Fruit fly (Drosophila melanogaster): ENCODE results near the gene CG45060.

The CG45060 gene

dm6 chrX:9892834-9893233 lies 24.5 kb upstream of the CG45060 start (continued):
- TF ChIP-seq Oli (tag; optimal IDR thresholded peaks at IDR 0.05) = peak; percentile 34
- TF ChIP-seq CG31441 (GFP tag; IDR thresholded peaks at IDR 0.05) = 0 out of 2 replicates have a peak, but pooled peaks have one; percentile 32
- peak; percentile 38 for TF ChIP-seq CG15269 (tag; optimal IDR thresholded peaks at IDR 0.05)
- TF ChIP-seq HLH3B (GFP tag; IDR thresholded peaks at IDR 0.05) = peak; percentile 42; the same call in 1 of the 2 replicates
- TF ChIP-seq CG3847 (GFP tag; IDR thresholded peaks at IDR 0.05) = 0 out of 2 replicates have a peak, but pooled peaks have one; percentile 19
- peak; percentile 52 for TF ChIP-seq CG12769 (tag; optimal IDR thresholded peaks at IDR 0.05)
- 0 out of 2 replicates have a peak, but pooled peaks have one; percentile 14 for TF ChIP-seq CG4404 (GFP tag; IDR thresholded peaks at IDR 0.05)
- 0 out of 2 replicates have a peak, but pooled peaks have one; percentile 32 for TF ChIP-seq CG11247 (GFP tag; IDR thresholded peaks at IDR 0.05)
- TF ChIP-seq sens-2 (GFP tag; IDR thresholded peaks at IDR 0.05) = peak; percentile 46; the same call in 1 of the 2 replicates
- TF ChIP-seq D (optimal IDR thresholded peaks at IDR 0.05) = no peak
- no peak for TF ChIP-seq D (GFP tag; optimal IDR thresholded peaks at IDR 0.05)
- TF ChIP-seq bsh (GFP tag; optimal IDR thresholded peaks at IDR 0.05) = peak in 1 of 2 experiments; percentile 50
- peak; percentile 60 for TF ChIP-seq CG6689 (GFP tag; IDR thresholded peaks at IDR 0.05)
- no peak for TF ChIP-seq CG33557 (GFP tag; optimal IDR thresholded peaks at IDR 0.05)
- TF ChIP-seq ac (GFP tag; optimal IDR thresholded peaks at IDR 0.05) = no peak
- peak; percentile 0 for TF ChIP-seq CG15514 (GFP tag; optimal IDR thresholded peaks at IDR 0.05)
- TF ChIP-seq H2.0 (GFP tag; IDR thresholded peaks at IDR 0.05) = peak; percentile 55
- TF ChIP-seq seq (GFP tag; IDR thresholded peaks at IDR 0.05) = no peak
- TF ChIP-seq lab (GFP tag; optimal IDR thresholded peaks at IDR 0.05) = peak; percentile 50
- TF ChIP-seq prd (optimal IDR thresholded peaks at IDR 0.05) = no peak
- peak; percentile 63; the same call in 2 of the 3 replicates for TF ChIP-seq prd (GFP tag; IDR thresholded peaks at IDR 0.05)
- TF ChIP-seq CG12219 (GFP tag; optimal IDR thresholded peaks at IDR 0.05) = peak; percentile 13
- peak; percentile 32 for TF ChIP-seq CG18599 (GFP tag; optimal IDR thresholded peaks at IDR 0.05)
- peak; percentile 16 for TF ChIP-seq CG4820 (GFP tag; optimal IDR thresholded peaks at IDR 0.05)
- TF ChIP-seq Ets65A (GFP tag) = peak; percentile 94
- TF ChIP-seq wdn (GFP tag; IDR thresholded peaks at IDR 0.05) = no peak
- TF ChIP-seq eyg (GFP tag; optimal IDR thresholded peaks at IDR 0.05) = no peak
- peak; percentile 49 for TF ChIP-seq gem (tag; optimal IDR thresholded peaks at IDR 0.05)
- peak; percentile 43 for TF ChIP-seq NfI (GFP tag; optimal IDR thresholded peaks at IDR 0.05)
- no peak for TF ChIP-seq Dbx (GFP tag; IDR thresholded peaks at IDR 0.05)
- peak; percentile 27 for TF ChIP-seq CG9817 (tag; optimal IDR thresholded peaks at IDR 0.05)
- 0 out of 2 replicates have a peak, but pooled peaks have one; percentile 33 for TF ChIP-seq CG1024 (GFP tag; IDR thresholded peaks at IDR 0.05)
- no peak for TF ChIP-seq corto (GFP tag; optimal IDR thresholded peaks at IDR 0.05)
- TF ChIP-seq zfh1 (GFP tag; IDR thresholded peaks at IDR 0.05) = 0 out of 3 replicates have a peak, but pooled peaks have one; percentile 43
- TF ChIP-seq dati (GFP tag; IDR thresholded peaks at IDR 0.05) = no peak
- no peak for TF ChIP-seq CG13894 (tag; optimal IDR thresholded peaks at IDR 0.05)
- peak; percentile 15 to 19 for TF ChIP-seq chif (GFP tag; optimal IDR thresholded peaks at IDR 0.05)
- TF ChIP-seq ap (GFP tag; IDR thresholded peaks at IDR 0.05) = 0 out of 2 replicates have a peak, but pooled peaks have one; percentile 10
- TF ChIP-seq Lim3 (GFP tag; IDR thresholded peaks at IDR 0.05) = no peak
- TF ChIP-seq dmrt11E (tag; optimal IDR thresholded peaks at IDR 0.05) = no peak
- TF ChIP-seq CG6272 (GFP tag; IDR thresholded peaks at IDR 0.05) = 0 out of 2 replicates have a peak, but pooled peaks have one; percentile 31
- no peak for TF ChIP-seq MTF-1 (GFP tag; optimal IDR thresholded peaks at IDR 0.05; ENCODE audit: borderline replicate concordance)
- TF ChIP-seq lilli (GFP tag; optimal IDR thresholded peaks at IDR 0.05) = peak; percentile 23
- TF ChIP-seq CG18262 (tag; optimal IDR thresholded peaks at IDR 0.05) = peak; percentile 4
- 0 out of 3 replicates have a peak, but pooled peaks have one; percentile 44 for TF ChIP-seq H15 (GFP tag; IDR thresholded peaks at IDR 0.05)
- TF ChIP-seq stc (GFP tag; IDR thresholded peaks at IDR 0.05) = no peak
- peak; percentile 34 for TF ChIP-seq Fer3 (tag; optimal IDR thresholded peaks at IDR 0.05)
- no peak for TF ChIP-seq cas (GFP tag; IDR thresholded peaks at IDR 0.05)
- TF ChIP-seq Atf-2 (GFP tag; optimal IDR thresholded peaks at IDR 0.05) = no peak
- no peak for TF ChIP-seq da (GFP tag; optimal IDR thresholded peaks at IDR 0.05)
- no peak for TF ChIP-seq HmgD (GFP tag; optimal IDR thresholded peaks at IDR 0.05)

Data from whole organism, embryonic.